Worm (Caenorhabditis elegans): ENCODE data around the gene aexr-2.

- TF ChIP-seq T26A5.8 (tag; optimal IDR thresholded peaks at IDR 0.05), result no peak
- TF ChIP-seq ama-1 (optimal IDR thresholded peaks at IDR 0.05), result no peak
- no peak for TF ChIP-seq ama-1 (GFP tag; optimal IDR thresholded peaks at IDR 0.05)
- TF ChIP-seq nhr-80 (tag; optimal IDR thresholded peaks at IDR 0.05), result no peak
- TF ChIP-seq fkh-3 (tag; optimal IDR thresholded peaks at IDR 0.05), result no peak
- TF ChIP-seq unc-62 (GFP tag; optimal IDR thresholded peaks at IDR 0.05), result no peak
- no peak for TF ChIP-seq hmg-20 (GFP tag; IDR thresholded peaks at IDR 0.05)
- no peak for TF ChIP-seq attf-3 (GFP tag; conservative IDR thresholded peaks at IDR 0.05)
- TF ChIP-seq sea-2 (GFP tag; IDR thresholded peaks at IDR 0.05), result no peak
- no peak for TF ChIP-seq atf-7 (tag; optimal IDR thresholded peaks at IDR 0.05)
Measured at ce11 chrX:6649573-6649972, 18.2 kb upstream of the aexr-2 start.
